Worm (Caenorhabditis elegans) whole organism, midembryonic: Measurements from ENCODE around the gene pdtf-1.

ENCODE experiments used
- T22C8.4 ChIP-seq: fragments of 200-800 bp; sonication (Bioruptor generic); IDR thresholded peaks from 2 replicates; pipeline ENCODE4 v1.3.6; 2022; ENCODE audit warnings: missing genetic modification characterization, missing compliant biosample characterization
- cog-1 ChIP-seq: sonication (generic microtip); optimal IDR thresholded peaks from 2 replicates; lab custom pipeline; 2016; ENCODE audit warnings: missing genetic modification characterization, missing compliant biosample characterization
- flt-1 ChIP-seq: fragments of 200-800 bp; sonication (Bioruptor generic); IDR thresholded peaks from 2 replicates; pipeline ENCODE4 v1.3.6; 2022; ENCODE audit warnings: missing genetic modification characterization, missing compliant biosample characterization
- klf-2 ChIP-seq: fragments of 200-800 bp; sonication (Bioruptor generic); conservative IDR thresholded peaks from 2 replicates; pipeline ENCODE4 v1.3.6; 2022; ENCODE audit warnings: missing genetic modification reagents, missing genetic modification characterization, missing compliant biosample characterization
- med-1 ChIP-seq: sonication (generic microtip); optimal IDR thresholded peaks from 2 replicates; lab custom pipeline; 2017; ENCODE audit warnings: missing genetic modification characterization, mild to moderate bottlenecking, missing compliant biosample characterization, antibody characterized with exemption, missing genetic modification reagents; ENCODE audit not compliant: insufficient read depth
- ref-1 ChIP-seq: fragments of 200-800 bp; sonication (Bioruptor generic); conservative IDR thresholded peaks from 2 replicates; pipeline ENCODE4 v1.3.6; 2022; ENCODE audit warnings: missing genetic modification reagents, missing genetic modification characterization, missing compliant biosample characterization
- tab-1 ChIP-seq: fragments of 200-800 bp; sonication (Bioruptor generic); IDR thresholded peaks from 2 replicates; pipeline ENCODE4 v1.3.6; 2022; ENCODE audit warnings: missing genetic modification characterization, missing compliant biosample characterization
- ztf-23 ChIP-seq: fragments of 200-800 bp; sonication (Bioruptor generic); IDR thresholded peaks from 2 replicates; pipeline ENCODE4 v1.3.6; 2022; ENCODE audit warnings: missing genetic modification reagents, missing genetic modification characterization, missing compliant biosample characterization
- ztf-29 ChIP-seq: fragments of 200-800 bp; sonication (Bioruptor generic); IDR thresholded peaks from 2 replicates; pipeline ENCODE4 v1.3.6; 2022; ENCODE audit warnings: missing genetic modification reagents, missing genetic modification characterization, missing compliant biosample characterization

The pdtf-1 gene

DNA sequence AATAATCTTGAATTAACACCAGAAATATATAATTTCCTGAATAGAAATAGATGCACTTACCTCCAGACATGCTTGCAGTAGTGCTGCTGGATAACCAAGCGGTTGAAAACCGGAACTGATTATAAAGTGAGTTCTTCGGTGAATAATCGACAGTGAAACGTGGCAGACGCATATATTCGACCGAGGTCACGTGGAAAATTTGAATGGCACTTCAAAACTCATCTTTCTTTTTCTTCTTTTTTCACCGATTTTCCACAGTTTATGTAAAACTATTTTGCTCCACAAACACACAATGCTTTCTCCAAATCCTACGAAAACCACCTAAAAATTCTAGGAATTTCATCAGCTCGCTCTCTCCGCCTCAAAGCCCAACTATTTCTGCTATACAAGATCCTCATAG lies 27.4 kb downstream of the pdtf-1 start, which contains the start of gene ant-1.4:
Gene ant-1.4, minus strand, starts transcription at position 101 of the 400 bp plus-strand sequence.
- TF ChIP-seq cog-1 (no peak), med-1 (no peak), tab-1 (GFP tag; lab: Robert Waterston, UW) (no peak), ref-1 (GFP tag; lab: Robert Waterston, UW) (no peak), klf-2 (GFP tag; lab: Robert Waterston, UW) (no peak), ztf-29 (GFP tag; lab: Robert Waterston, UW) (no peak), flt-1 (GFP tag; lab: Robert Waterston, UW) (no peak), T22C8.4 (no peak), ztf-23 (GFP tag; lab: Robert Waterston, UW) (no peak)

- TF ChIP-seq med-1 (no peak), ztf-23 (GFP tag; lab: Robert Waterston, UW) (no peak), flt-1 (GFP tag; lab: Robert Waterston, UW) (no peak), T22C8.4 (no peak), klf-2 (GFP tag; lab: Robert Waterston, UW) (no peak), tab-1 (GFP tag; lab: Robert Waterston, UW) (no peak), cog-1 (no peak), ref-1 (GFP tag; lab: Robert Waterston, UW) (no peak), ztf-29 (GFP tag; lab: Robert Waterston, UW) (no peak)
These were observed 28.3 kb downstream of the pdtf-1 start for ce11 chrIV:8461177-8461576.

ce11 chrIV:8462376-8462775 lies 29.5 kb downstream of the pdtf-1 start:
- TF ChIP-seq T22C8.4 (no peak), tab-1 (GFP tag; lab: Robert Waterston, UW) (no peak), ztf-23 (GFP tag; lab: Robert Waterston, UW) (no peak), flt-1 (GFP tag; lab: Robert Waterston, UW) (no peak), ztf-29 (GFP tag; lab: Robert Waterston, UW) (no peak), cog-1 (no peak), med-1 (no peak), ref-1 (GFP tag; lab: Robert Waterston, UW) (no peak), klf-2 (GFP tag; lab: Robert Waterston, UW) (no peak)

- TF ChIP-seq ztf-29 (GFP tag; lab: Robert Waterston, UW) (no peak), flt-1 (GFP tag; lab: Robert Waterston, UW) (no peak), ztf-23 (GFP tag; lab: Robert Waterston, UW) (no peak), med-1 (no peak), klf-2 (GFP tag; lab: Robert Waterston, UW) (no peak), cog-1 (no peak), tab-1 (GFP tag; lab: Robert Waterston, UW) (no peak), ref-1 (GFP tag; lab: Robert Waterston, UW) (no peak), T22C8.4 (no peak)
These were observed 30.2 kb downstream of the pdtf-1 start for ce11 chrIV:8463069-8463468.

DNA sequence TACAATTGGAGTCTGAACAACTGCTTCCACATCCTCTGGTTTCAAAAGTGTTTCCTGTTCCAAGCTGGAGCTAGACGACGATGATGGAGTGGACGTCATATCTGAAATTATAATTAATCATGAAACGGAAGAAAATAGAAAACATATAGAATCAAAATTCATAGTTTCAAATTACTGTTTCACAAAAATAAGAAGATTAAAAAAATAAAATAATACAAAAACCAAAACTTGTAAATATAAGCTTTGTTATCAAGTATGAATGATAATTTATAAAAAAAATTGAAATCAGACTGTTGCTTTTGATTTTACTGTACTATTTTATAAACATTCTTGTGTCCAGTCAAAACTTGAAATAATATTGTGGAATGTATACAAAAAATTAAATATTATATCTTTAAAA lies 30.9 kb downstream of the pdtf-1 start, which contains the start of gene str-176:
Gene str-176, minus strand, starts transcription at position 101 of the 400 bp plus-strand sequence.
- no peak for TF ChIP-seq ref-1 (GFP tag; lab: Robert Waterston, UW)
- TF ChIP-seq tab-1 (GFP tag; lab: Robert Waterston, UW): no peak
- no peak for TF ChIP-seq klf-2 (GFP tag; lab: Robert Waterston, UW)
- TF ChIP-seq med-1: no peak
- TF ChIP-seq ztf-29 (GFP tag; lab: Robert Waterston, UW): no peak
- TF ChIP-seq flt-1 (GFP tag; lab: Robert Waterston, UW): no peak
- TF ChIP-seq cog-1: no peak
- no peak for TF ChIP-seq T22C8.4
- no peak for TF ChIP-seq ztf-23 (GFP tag; lab: Robert Waterston, UW)

ce11 chrIV:8464187-8464586 lies 31.3 kb downstream of the pdtf-1 start:
- no peak for TF ChIP-seq med-1

ce11 chrIV:8472493-8472892 lies 39.7 kb downstream of the pdtf-1 start, which contains the start of gene oat-1:
TSS of gene oat-1 (minus strand) at chrIV:8472593.
- TF ChIP-seq klf-2 (GFP tag; lab: Robert Waterston, UW): no peak

ce11 chrIV:8473756-8474155 lies 40.9 kb downstream of the pdtf-1 start, which contains the start of gene C28C12.11:
TSS of gene C28C12.11 (plus strand) at chrIV:8474056.
- TF ChIP-seq T22C8.4: no peak
- no peak for TF ChIP-seq cog-1
- no peak for TF ChIP-seq ztf-29 (GFP tag; lab: Robert Waterston, UW)

DNA sequence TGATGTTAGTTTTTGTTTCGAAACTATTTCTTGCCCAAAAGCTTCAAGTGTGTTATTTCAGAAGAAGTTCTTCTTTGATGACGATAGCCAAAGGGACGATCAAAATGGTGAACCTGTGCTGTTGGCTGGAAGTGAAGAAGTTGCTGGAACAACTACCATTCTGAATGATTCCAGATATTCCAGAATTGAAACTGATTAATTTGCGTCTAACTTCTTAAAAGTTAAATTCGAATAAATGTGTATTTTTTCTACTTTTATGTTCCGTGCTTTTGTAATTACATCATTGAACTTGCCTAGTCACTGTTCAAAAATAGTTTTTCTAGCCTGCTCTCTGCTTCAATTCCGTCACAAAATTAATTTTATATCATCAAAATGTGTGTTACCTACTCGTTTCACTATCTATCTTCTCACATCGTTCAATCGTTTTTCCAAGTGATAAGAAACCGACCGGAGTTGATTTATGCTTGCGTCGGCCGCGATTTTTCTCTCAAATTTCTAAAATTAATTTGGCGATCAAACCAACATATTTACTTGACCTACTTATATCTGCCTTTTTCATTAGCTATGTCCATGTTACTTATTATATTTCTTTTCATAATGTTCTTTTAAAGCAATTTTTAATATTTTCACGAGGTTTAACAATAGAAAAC lies 42.3 kb downstream of the pdtf-1 start:
- TF ChIP-seq ztf-23 (GFP tag; lab: Robert Waterston, UW) (no peak), med-1 (no peak), flt-1 (GFP tag; lab: Robert Waterston, UW) (no peak), T22C8.4 (no peak), klf-2 (GFP tag; lab: Robert Waterston, UW) (no peak)

DNA sequence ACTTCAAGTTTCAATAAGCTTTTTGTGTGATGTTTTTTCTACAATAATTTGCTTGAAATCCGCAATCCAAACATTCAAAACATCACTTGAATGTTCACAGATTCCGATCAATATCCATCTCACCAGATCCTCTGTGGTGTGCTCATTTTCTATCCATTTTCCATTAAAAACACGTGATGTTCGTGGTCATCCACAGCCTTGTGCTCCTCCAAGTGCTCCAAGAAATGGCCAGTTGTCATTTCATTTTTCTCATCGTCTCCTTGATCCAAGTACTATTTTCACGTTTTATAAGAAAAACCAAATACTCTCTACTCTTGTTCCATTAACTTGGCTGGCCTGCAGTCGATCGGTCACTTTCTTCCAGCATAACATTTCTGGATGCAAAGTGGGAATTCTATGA lies 43.3 kb downstream of the pdtf-1 start:
- no peak for TF ChIP-seq cog-1
- TF ChIP-seq T22C8.4: no peak
- no peak for TF ChIP-seq ztf-29 (GFP tag; lab: Robert Waterston, UW)
- no peak for TF ChIP-seq med-1
- TF ChIP-seq tab-1 (GFP tag; lab: Robert Waterston, UW): no peak
- no peak for TF ChIP-seq flt-1 (GFP tag; lab: Robert Waterston, UW)
- no peak for TF ChIP-seq klf-2 (GFP tag; lab: Robert Waterston, UW)
- no peak for TF ChIP-seq ref-1 (GFP tag; lab: Robert Waterston, UW)
- no peak for TF ChIP-seq ztf-23 (GFP tag; lab: Robert Waterston, UW)

- TF ChIP-seq ztf-29 (GFP tag; lab: Robert Waterston, UW) (no peak), T22C8.4 (no peak), tab-1 (GFP tag; lab: Robert Waterston, UW) (no peak), ztf-23 (GFP tag; lab: Robert Waterston, UW) (no peak), med-1 (no peak), klf-2 (GFP tag; lab: Robert Waterston, UW) (no peak), ref-1 (GFP tag; lab: Robert Waterston, UW) (no peak), flt-1 (GFP tag; lab: Robert Waterston, UW) (no peak), cog-1 (no peak)
These were observed 44.0 kb downstream of the pdtf-1 start, which contains the start of gene spp-10 for ce11 chrIV:8476880-8477279. TSS of gene spp-10 (plus strand) at chrIV:8477180.
